Fruit fly (Drosophila melanogaster): ENCODE results near the gene CG33060.

dm6 chr3L:16313985-16314384 lies 16.9 kb upstream of the CG33060 start, which contains the start of gene CG13062:
- TF ChIP-seq OdsH (GFP tag; optimal IDR thresholded peaks at IDR 0.05) (no peak), dsf (GFP tag; optimal IDR thresholded peaks at IDR 0.05; ENCODE audit: borderline replicate concordance) (no peak), pan (optimal IDR thresholded peaks at IDR 0.05) (no peak), Abd-B (GFP tag; optimal IDR thresholded peaks at IDR 0.05) (no peak), foxo (GFP tag; optimal IDR thresholded peaks at IDR 0.05) (no peak), psq (GFP tag; optimal IDR thresholded peaks at IDR 0.05) (no peak), jim (GFP tag; optimal IDR thresholded peaks at IDR 0.05) (no peak), br (GFP tag; optimal IDR thresholded peaks at IDR 0.05) (no peak), Dif (GFP tag; optimal IDR thresholded peaks at IDR 0.05; ENCODE audit: partially characterized antibody) (no peak)

All from whole organism, wandering third instar larva.